Worm (Caenorhabditis elegans) whole organism, L4 larva: ENCODE results near the gene C35C5.8.

Experiments
- F44E2.7 ChIP-seq: fragments of 200-800 bp; sonication (Bioruptor generic); IDR thresholded peaks from 2 replicates; pipeline ENCODE4 v2.1.2; 2022; ENCODE audit warnings: missing genetic modification characterization, missing compliant biosample characterization
- F49E8.2 ChIP-seq: sonication (generic microtip); optimal IDR thresholded peaks from 2 replicates; lab custom pipeline; 2016; ENCODE audit warnings: missing compliant biosample characterization, mild to moderate bottlenecking, missing genetic modification characterization, borderline replicate concordance
- aha-1 ChIP-seq: fragments of 150-350 bp; peaks from one replicate; lab custom pipeline; 2014; ENCODE audit warnings: missing biosample characterization, missing genetic modification characterization
- ama-1 ChIP-seq: fragments of 150-350 bp; optimal IDR thresholded peaks from 2 replicates; lab custom pipeline; 2014; ENCODE audit warnings: inconsistent platforms, mixed read lengths
- ceh-20 ChIP-seq: fragments of 200-800 bp; sonication (Bioruptor generic); IDR thresholded peaks from 2 replicates; pipeline ENCODE4 v1.3.6; 2022; ENCODE audit warnings: missing genetic modification reagents, missing genetic modification characterization, missing compliant biosample characterization
- ceh-28 ChIP-seq: fragments of 150-350 bp; optimal IDR thresholded peaks from 2 replicates; lab custom pipeline; 2014; ENCODE audit warnings: missing biosample characterization, missing genetic modification reagents, missing genetic modification characterization
- cey-2 ChIP-seq: sonication (generic microtip); optimal IDR thresholded peaks from 3 replicates; lab custom pipeline; 2017; ENCODE audit warnings: missing genetic modification characterization, mild to moderate bottlenecking, missing compliant biosample characterization, antibody characterized with exemption, borderline replicate concordance; ENCODE audit not compliant: insufficient read depth
- ctbp-1 ChIP-seq: fragments of 200-800 bp; sonication (Bioruptor generic); IDR thresholded peaks from 2 replicates; pipeline ENCODE4 v1.3.6; 2022; ENCODE audit warnings: missing genetic modification reagents, missing genetic modification characterization, missing compliant biosample characterization
- daf-16 ChIP-seq, 3 experiments: sonication (generic microtip); optimal IDR thresholded peaks; 2 replicates each; lab custom pipeline; 2016 to 2017; ENCODE audit warnings: missing genetic modification characterization in 3 of 3, missing genetic modification reagents in 3 of 3, mild to moderate bottlenecking in 2 of 3, missing compliant biosample characterization in 2 of 3, missing biosample characterization in 1 of 3, moderate library complexity in 1 of 3
- dmd-6 ChIP-seq: fragments of 200-800 bp; sonication (Bioruptor generic); IDR thresholded peaks from 2 replicates; pipeline ENCODE4 v1.3.6; 2022; ENCODE audit warnings: missing genetic modification reagents, missing genetic modification characterization, missing compliant biosample characterization
- dve-1 ChIP-seq: sonication (generic microtip); optimal IDR thresholded peaks from 2 replicates; lab custom pipeline; 2017; ENCODE audit warnings: antibody characterized with exemption, mild to moderate bottlenecking, missing genetic modification characterization, missing compliant biosample characterization; ENCODE audit not compliant: insufficient read depth
- fos-1 ChIP-seq: fragments of 150-350 bp; optimal IDR thresholded peaks from 2 replicates; lab custom pipeline; 2014; ENCODE audit warnings: missing biosample characterization, missing genetic modification characterization
- hlh-11 ChIP-seq: fragments of 200-800 bp; sonication (Bioruptor generic); optimal IDR thresholded peaks from 2 replicates; lab custom pipeline; 2018; ENCODE audit warnings: mild to moderate bottlenecking, missing genetic modification characterization, missing compliant biosample characterization
- hlh-30 ChIP-seq: sonication (generic microtip); optimal IDR thresholded peaks from 2 replicates; lab custom pipeline; 2017; ENCODE audit warnings: antibody characterized with exemption, mild to moderate bottlenecking, missing genetic modification characterization, missing compliant biosample characterization; ENCODE audit not compliant: insufficient read depth
- hmg-1.1 ChIP-seq: fragments of 200-800 bp; sonication (Bioruptor generic); IDR thresholded peaks from 2 replicates; pipeline ENCODE4 v1.3.6; 2022; ENCODE audit warnings: missing genetic modification reagents, missing genetic modification characterization, missing compliant biosample characterization
- jun-1 ChIP-seq: fragments of 150-350 bp; optimal IDR thresholded peaks from 2 replicates; lab custom pipeline; 2014; ENCODE audit warnings: missing biosample characterization, missing genetic modification reagents, missing genetic modification characterization
- lin-1 ChIP-seq: fragments of 200-800 bp; sonication (Bioruptor generic); IDR thresholded peaks from 2 replicates; pipeline ENCODE4 v1.3.6; 2022; ENCODE audit warnings: missing genetic modification reagents, missing genetic modification characterization, missing compliant biosample characterization
- lin-13 ChIP-seq: fragments of 150-350 bp; optimal IDR thresholded peaks from 2 replicates; lab custom pipeline; 2014; ENCODE audit warnings: missing biosample characterization, missing genetic modification reagents, missing genetic modification characterization
- lin-38 ChIP-seq: fragments of 200-800 bp; sonication (Bioruptor generic); IDR thresholded peaks from 2 replicates; pipeline ENCODE4 v1.3.6; 2022; ENCODE audit warnings: missing genetic modification reagents, missing genetic modification characterization, missing compliant biosample characterization
- lir-3 ChIP-seq: sonication (generic microtip); optimal IDR thresholded peaks from 2 replicates; lab custom pipeline; 2016; ENCODE audit warnings: mild to moderate bottlenecking, missing genetic modification characterization, missing compliant biosample characterization
- lsy-2 ChIP-seq, 2 experiments: fragments of 150-350 bp in 1 of 2; sonication (generic microtip) in 1 of 2; optimal IDR thresholded peaks; 2 replicates each; lab custom pipeline; 2014 to 2017; ENCODE audit warnings: missing biosample characterization in 2 of 2, missing genetic modification characterization in 2 of 2
- madf-9 ChIP-seq: fragments of 200-800 bp; sonication (Bioruptor generic); conservative IDR thresholded peaks from 2 replicates; pipeline ENCODE4 v1.3.6; 2022; ENCODE audit warnings: missing genetic modification reagents, missing genetic modification characterization, missing compliant biosample characterization
- mdl-1 ChIP-seq, 2 experiments: fragments of 150-350 bp in 1 of 2; sonication (generic microtip) in 1 of 2; optimal IDR thresholded peaks; 2 replicates each; lab custom pipeline; 2014 to 2017; ENCODE audit warnings: missing biosample characterization in 2 of 2, missing genetic modification characterization in 2 of 2
- mep-1 ChIP-seq: fragments of 150-350 bp; sonication (generic microtip); optimal IDR thresholded peaks from 3 replicates; lab custom pipeline; 2014; ENCODE audit warnings: missing biosample characterization, missing genetic modification characterization
- mxl-2 ChIP-seq: fragments of 200-800 bp; sonication (Bioruptor generic); conservative IDR thresholded peaks from 2 replicates; pipeline ENCODE4 v1.3.6; 2022; ENCODE audit warnings: missing genetic modification reagents, missing genetic modification characterization, missing compliant biosample characterization
- mxl-3 ChIP-seq: fragments of 200-800 bp; sonication (Bioruptor generic); optimal IDR thresholded peaks from 2 replicates; lab custom pipeline; 2018; ENCODE audit warnings: mild to moderate bottlenecking, missing genetic modification characterization, missing compliant biosample characterization
- nhr-10 ChIP-seq: fragments of 150-350 bp; optimal IDR thresholded peaks from 2 replicates; lab custom pipeline; 2014; ENCODE audit warnings: missing biosample characterization, missing genetic modification characterization
- nhr-102 ChIP-seq: sonication (generic microtip); optimal IDR thresholded peaks from 2 replicates; lab custom pipeline; 2016; ENCODE audit warnings: mild to moderate bottlenecking, missing genetic modification characterization, moderate library complexity, missing compliant biosample characterization
- nhr-11 ChIP-seq: fragments of 150-350 bp; optimal IDR thresholded peaks from 2 replicates; lab custom pipeline; 2014; ENCODE audit warnings: missing biosample characterization, missing genetic modification characterization
- nhr-111 ChIP-seq: fragments of 200-800 bp; sonication (Bioruptor generic); optimal IDR thresholded peaks from 2 replicates; lab custom pipeline; 2018; ENCODE audit warnings: mild to moderate bottlenecking, missing genetic modification characterization, missing compliant biosample characterization
- nhr-28 ChIP-seq: fragments of 150-350 bp; optimal IDR thresholded peaks from 2 replicates; lab custom pipeline; 2014; ENCODE audit warnings: missing biosample characterization, missing genetic modification characterization
- nhr-42 ChIP-seq: fragments of 200-800 bp; sonication (Bioruptor generic); IDR thresholded peaks from 2 replicates; pipeline ENCODE4 v1.3.6; 2022; ENCODE audit warnings: missing genetic modification characterization, missing compliant biosample characterization
- nhr-48 ChIP-seq: sonication (generic microtip); optimal IDR thresholded peaks from 2 replicates; lab custom pipeline; 2016; ENCODE audit warnings: mild to moderate bottlenecking, missing genetic modification characterization, missing compliant biosample characterization
- nhr-76 ChIP-seq: fragments of 150-350 bp; optimal IDR thresholded peaks from 2 replicates; lab custom pipeline; 2014; ENCODE audit warnings: missing biosample characterization, missing genetic modification characterization
- nhr-77 ChIP-seq: fragments of 150-350 bp; optimal IDR thresholded peaks from 2 replicates; lab custom pipeline; 2014; ENCODE audit warnings: missing biosample characterization, missing genetic modification characterization
- php-3 ChIP-seq: fragments of 200-800 bp; sonication (Bioruptor generic); IDR thresholded peaks from 2 replicates; pipeline ENCODE4 v1.3.6; 2022; ENCODE audit warnings: missing genetic modification reagents, missing genetic modification characterization, missing compliant biosample characterization
- pqm-1 ChIP-seq: sonication (generic microtip); optimal IDR thresholded peaks from 2 replicates; lab custom pipeline; 2017; ENCODE audit warnings: missing biosample characterization, missing genetic modification characterization
- snpc-1.2 ChIP-seq: fragments of 200-800 bp; sonication (Bioruptor generic); IDR thresholded peaks from 2 replicates; pipeline ENCODE4 v1.3.6; 2022; ENCODE audit warnings: missing genetic modification reagents, missing genetic modification characterization, missing compliant biosample characterization
- snpc-4 ChIP-seq: fragments of 150-350 bp; optimal IDR thresholded peaks from 2 replicates; lab custom pipeline; 2014; ENCODE audit warnings: missing biosample characterization, missing genetic modification characterization
- tag-97 ChIP-seq: fragments of 200-800 bp; sonication (Bioruptor generic); IDR thresholded peaks from 2 replicates; pipeline ENCODE4 v1.3.6; 2022; ENCODE audit warnings: missing genetic modification characterization, missing compliant biosample characterization
- tra-1 ChIP-seq: fragments of 200-800 bp; sonication (Bioruptor generic); IDR thresholded peaks from 2 replicates; pipeline ENCODE4 v1.3.6; 2022; ENCODE audit warnings: missing genetic modification reagents, missing genetic modification characterization, missing compliant biosample characterization
- unc-39 ChIP-seq: sonication (generic microtip); optimal IDR thresholded peaks from 2 replicates; lab custom pipeline; 2017; ENCODE audit warnings: missing biosample characterization, missing genetic modification characterization
- zip-11 ChIP-seq: fragments of 200-800 bp; sonication (Bioruptor generic); IDR thresholded peaks from 2 replicates; pipeline ENCODE4 v1.3.6; 2022; ENCODE audit warnings: missing genetic modification characterization, missing compliant biosample characterization
- ztf-7 ChIP-seq: fragments of 150-350 bp; optimal IDR thresholded peaks from 2 replicates; lab custom pipeline; 2014; ENCODE audit warnings: missing biosample characterization, missing genetic modification characterization

C35C5.8 gene

DNA sequence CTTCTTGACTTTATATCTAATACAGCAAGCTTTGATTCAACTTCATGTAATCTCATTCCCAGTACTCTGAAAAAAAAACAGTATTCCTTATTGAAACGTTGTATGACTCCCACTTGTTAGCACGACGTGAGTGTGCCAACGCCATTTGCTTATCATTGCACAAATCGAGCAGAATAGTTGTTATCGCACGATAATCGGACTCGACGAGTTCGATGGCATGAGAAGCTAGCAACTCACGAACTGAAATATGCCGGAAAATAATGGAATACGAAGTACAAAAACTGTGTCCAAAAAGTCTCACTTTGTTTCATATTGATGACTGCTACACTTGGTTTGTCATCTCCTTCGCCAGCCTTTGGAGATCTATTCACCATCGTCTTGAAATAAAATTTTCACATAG lies 23.8 kb upstream of the C35C5.8 start (continued):
- TF ChIP-seq cey-2, result no peak
- no peak for TF ChIP-seq ceh-28 (tag; lab: Kevin White, UChicago)

ce11 chrX:11511231-11511630 lies 22.2 kb upstream of the C35C5.8 start, which contains the start of gene ccdc-149:
Gene ccdc-149 (minus strand): TSS chrX:11511451.
- TF ChIP-seq daf-16 (GFP tag; optimal IDR thresholded peaks at IDR 0.05; lab: Kevin White, UChicago) (no peak), daf-16 (tag; optimal IDR thresholded peaks at IDR 0.05; lab: Kevin White, UChicago) (peak; percentile 13), hmg-1.1 (GFP tag; lab: Robert Waterston, UW) (0 out of 2 replicates have a peak, but pooled peaks have one; percentile 27), nhr-111 (GFP tag; lab: Kevin White, UChicago) (no peak), unc-39 (tag; lab: Kevin White, UChicago) (no peak), dmd-6 (peak; percentile 5; the same call in 1 of the 2 replicates), nhr-42 (GFP tag; lab: Robert Waterston, UW) (no peak), tra-1 (GFP tag; lab: Robert Waterston, UW) (0 out of 2 replicates have a peak, but pooled peaks have one; percentile 27), mep-1 (tag; lab: Kevin White, UChicago) (peak; percentile 25), lir-3 (tag; lab: Kevin White, UChicago) (no peak), nhr-102 (tag; lab: Kevin White, UChicago) (peak; percentile 7), ama-1 (lab: Kevin White, UChicago) (no peak), ctbp-1 (GFP tag; lab: Robert Waterston, UW) (no peak), lin-1 (GFP tag; lab: Robert Waterston, UW) (0 out of 2 replicates have a peak, but pooled peaks have one; percentile 20)

ce11 chrX:11515381-11515780 lies 18.0 kb upstream of the C35C5.8 start:
- TF ChIP-seq lsy-2 (tag; optimal IDR thresholded peaks at IDR 0.05; lab: Kevin White, UChicago) (peak in 1 of 2 experiments; percentile 30), lin-13 (GFP tag; lab: Kevin White, UChicago) (no peak), tra-1 (GFP tag; lab: Robert Waterston, UW) (peak; percentile 69), daf-16 (GFP tag; optimal IDR thresholded peaks at IDR 0.05; lab: Kevin White, UChicago) (no peak), daf-16 (tag; optimal IDR thresholded peaks at IDR 0.05; lab: Kevin White, UChicago) (peak; percentile 95), nhr-76 (tag; lab: Kevin White, UChicago) (no peak), cey-2 (no peak), mxl-2 (no peak), fos-1 (tag; lab: Kevin White, UChicago) (no peak), snpc-4 (tag; lab: Kevin White, UChicago) (no peak), F49E8.2 (no peak), snpc-1.2 (GFP tag; lab: Robert Waterston, UW) (no peak), nhr-28 (peak; percentile 94), ztf-7 (no peak), F44E2.7 (GFP tag; lab: Robert Waterston, UW) (no peak), ceh-20 (GFP tag; lab: Robert Waterston, UW) (peak; percentile 61; the same call in 1 of the 2 replicates), tag-97 (GFP tag; lab: Robert Waterston, UW) (0 out of 2 replicates have a peak, but pooled peaks have one; percentile 43), aha-1 (tag; lab: Kevin White, UChicago) (peak; percentile 47), mep-1 (tag; lab: Kevin White, UChicago) (peak; percentile 39), lin-38 (GFP tag; lab: Robert Waterston, UW) (0 out of 2 replicates have a peak, but pooled peaks have one; percentile 22), php-3 (GFP tag; lab: Robert Waterston, UW) (peak; percentile 91), nhr-102 (tag; lab: Kevin White, UChicago) (peak; percentile 74), hlh-30 (tag; lab: Kevin White, UChicago) (peak; percentile 34), mdl-1 (tag; optimal IDR thresholded peaks at IDR 0.05; lab: Kevin White, UChicago) (peak in 1 of 2 experiments; percentile 48), pqm-1 (tag; lab: Kevin White, UChicago) (peak; percentile 94), jun-1 (tag; lab: Kevin White, UChicago) (peak; percentile 29), hlh-11 (peak; percentile 92), mxl-3 (GFP tag; lab: Kevin White, UChicago) (peak; percentile 57), nhr-11 (tag; lab: Kevin White, UChicago) (no peak), dmd-6 (peak; percentile 93), zip-11 (no peak), madf-9 (0 out of 2 replicates have a peak, but pooled peaks have one; percentile 15), lir-3 (tag; lab: Kevin White, UChicago) (no peak), nhr-77 (peak; percentile 78), lin-1 (GFP tag; lab: Robert Waterston, UW) (peak; percentile 68; the same call in 1 of the 2 replicates), nhr-10 (tag; lab: Kevin White, UChicago) (peak; percentile 69), nhr-48 (tag; lab: Kevin White, UChicago) (peak; percentile 54), dve-1 (peak; percentile 87)
